Fruit fly (Drosophila melanogaster): ENCODE data around the gene CG5412.

CG5412 gene

DNA sequence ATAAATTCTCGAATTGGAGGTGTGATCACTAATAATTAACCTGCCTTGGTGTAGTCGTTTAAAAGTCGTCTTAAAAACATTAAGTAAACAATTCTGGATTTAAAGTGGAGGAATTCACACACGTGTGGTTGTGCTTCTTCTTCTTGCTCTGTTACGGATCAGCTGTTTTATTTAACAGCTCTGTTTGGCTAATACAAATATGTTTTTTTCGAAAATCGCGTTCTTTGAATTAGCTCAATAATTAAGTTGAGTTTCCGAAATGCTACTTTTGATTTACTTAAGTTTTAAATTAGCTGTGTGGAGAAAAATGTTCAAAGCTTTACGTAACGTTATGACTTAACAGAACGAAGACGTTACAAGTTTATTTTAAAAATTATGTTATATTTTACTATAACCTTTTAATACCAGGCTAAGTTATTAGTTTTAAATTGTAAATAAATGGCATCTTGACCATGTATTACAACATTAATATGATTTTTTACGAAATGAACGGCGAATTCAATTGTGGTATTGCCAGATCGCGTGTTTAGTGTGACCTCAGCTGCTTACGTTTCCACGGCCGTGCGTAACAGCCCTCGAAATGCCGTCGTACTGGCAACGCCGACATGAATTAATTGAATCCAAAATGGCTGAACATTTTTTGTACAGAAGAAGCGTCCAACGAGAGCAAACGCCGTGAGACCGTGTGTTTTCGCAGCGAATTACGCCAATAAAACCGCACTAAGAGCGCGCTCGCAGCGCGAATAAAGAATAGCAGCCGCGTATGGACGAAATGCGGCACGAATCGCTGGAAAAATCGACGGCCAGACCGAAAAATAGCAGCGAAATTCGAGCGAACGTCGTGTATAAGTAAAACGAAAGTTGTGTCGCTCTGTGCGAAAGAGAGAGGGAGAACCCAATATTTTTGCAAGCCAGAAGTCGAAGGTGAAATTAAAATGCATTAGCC, 15.9 kb downstream of the CG5412 start, which contains the start of the genes Pus1 and bon (continued):
- TF ChIP-seq fd102C (GFP tag; optimal IDR thresholded peaks at IDR 0.05) (no peak), CG17829 (tag; optimal IDR thresholded peaks at IDR 0.05) (peak; percentile 8), CG17612 (GFP tag; IDR thresholded peaks at IDR 0.05) (no peak), CG17359 (tag; optimal IDR thresholded peaks at IDR 0.05) (no peak), fd64A (GFP tag; optimal IDR thresholded peaks at IDR 0.05) (no peak), pros (GFP tag; optimal IDR thresholded peaks at IDR 0.05) (no peak), Oaz (GFP tag; IDR thresholded peaks at IDR 0.05) (no peak), sim (GFP tag; IDR thresholded peaks at IDR 0.05) (no peak), ind (GFP tag; optimal IDR thresholded peaks at IDR 0.05) (peak; percentile 26), nau (GFP tag; optimal IDR thresholded peaks at IDR 0.05) (no peak), ci (GFP tag; IDR thresholded peaks at IDR 0.05) (peak; percentile 20; the same call in 1 of the 3 replicates), Deaf1 (tag; optimal IDR thresholded peaks at IDR 0.05) (peak; percentile 63), CG12071 (GFP tag; optimal IDR thresholded peaks at IDR 0.05) (no peak), MESR4 (GFP tag; optimal IDR thresholded peaks at IDR 0.05) (peak; percentile 84), CG10209 (GFP tag; optimal IDR thresholded peaks at IDR 0.05) (no peak), gfzf (GFP tag; optimal IDR thresholded peaks at IDR 0.05) (peak; percentile 60), dysf (GFP tag; IDR thresholded peaks at IDR 0.05) (no peak), CG10654 (GFP tag; optimal IDR thresholded peaks at IDR 0.05) (no peak), CG12104 (GFP tag; optimal IDR thresholded peaks at IDR 0.05) (no peak), CHES-1-like (GFP tag; optimal IDR thresholded peaks at IDR 0.05) (peak; percentile 64), CG13296 (GFP tag; optimal IDR thresholded peaks at IDR 0.05) (no peak), crc (GFP tag; optimal IDR thresholded peaks at IDR 0.05) (no peak), CG10321 (GFP tag; IDR thresholded peaks at IDR 0.05) (no peak), phol (tag; optimal IDR thresholded peaks at IDR 0.05) (peak; percentile 99), dati (GFP tag; IDR thresholded peaks at IDR 0.05) (no peak), CG9215 (GFP tag; IDR thresholded peaks at IDR 0.05) (no peak), E2f1 (GFP tag; IDR thresholded peaks at IDR 0.05) (no peak), ac (GFP tag; optimal IDR thresholded peaks at IDR 0.05) (no peak), E2f2 (GFP tag; IDR thresholded peaks at IDR 0.05) (peak; percentile 37), tll (GFP tag; optimal IDR thresholded peaks at IDR 0.05) (no peak), Optix (GFP tag; IDR thresholded peaks at IDR 0.05) (no peak), schlank (tag; optimal IDR thresholded peaks at IDR 0.05) (no peak), sqz (GFP tag; optimal IDR thresholded peaks at IDR 0.05) (peak; percentile 76), Rx (GFP tag; IDR thresholded peaks at IDR 0.05) (no peak), CG2116 (GFP tag; optimal IDR thresholded peaks at IDR 0.05) (no peak), CG10147 (GFP tag; optimal IDR thresholded peaks at IDR 0.05) (no peak), CG6683 (GFP tag; optimal IDR thresholded peaks at IDR 0.05) (no peak), CG2199 (GFP tag; IDR thresholded peaks at IDR 0.05) (0 out of 3 replicates have a peak, but pooled peaks have one; percentile 16), yki (optimal IDR thresholded peaks at IDR 0.05) (no peak), CG1647 (GFP tag; optimal IDR thresholded peaks at IDR 0.05) (no peak), BtbVII (GFP tag; optimal IDR thresholded peaks at IDR 0.05) (no peak), zfh2 (GFP tag; optimal IDR thresholded peaks at IDR 0.05) (peak; percentile 17), mirr (GFP tag; optimal IDR thresholded peaks at IDR 0.05) (no peak), stc (GFP tag; IDR thresholded peaks at IDR 0.05) (no peak), ham (GFP tag; IDR thresholded peaks at IDR 0.05) (no peak), Bgb (GFP tag; IDR thresholded peaks at IDR 0.05; ENCODE audit: partially characterized antibody) (peak; percentile 57), B-H1 (GFP tag; IDR thresholded peaks at IDR 0.05) (no peak), sr (GFP tag; IDR thresholded peaks at IDR 0.05) (no peak), D19B (GFP tag; optimal IDR thresholded peaks at IDR 0.05) (no peak), ftz-f1 (GFP tag; optimal IDR thresholded peaks at IDR 0.05) (peak; percentile 85)

Data from whole organism, embryonic.